Fruit fly (Drosophila melanogaster): Measurements from ENCODE around the gene ttm3.

- no peak for TF ChIP-seq Blimp-1 (GFP tag; optimal IDR thresholded peaks at IDR 0.05)
- no peak for TF ChIP-seq esn (GFP tag; optimal IDR thresholded peaks at IDR 0.05)
- TF ChIP-seq eg (GFP tag; IDR thresholded peaks at IDR 0.05) = no peak
- no peak for TF ChIP-seq dac (GFP tag; optimal IDR thresholded peaks at IDR 0.05)
- TF ChIP-seq fd59A (GFP tag; optimal IDR thresholded peaks at IDR 0.05) = no peak
- TF ChIP-seq OdsH (GFP tag; optimal IDR thresholded peaks at IDR 0.05) = no peak
Measured at dm6 chr2L:22059852-22060251, 19.6 kb upstream of the ttm3 start.

Measured in whole organism, prepupa.